Worm (Caenorhabditis elegans) whole organism, L3 larva: ENCODE results near the gene pgp-11.

Experiments
- ZK546.5 ChIP-seq: sonication (generic microtip); optimal IDR thresholded peaks from 2 replicates; lab custom pipeline; 2017; ENCODE audit warnings: missing biosample characterization, missing genetic modification characterization
- aly-2 ChIP-seq: fragments of 150-350 bp; optimal IDR thresholded peaks from 2 replicates; lab custom pipeline; 2014; ENCODE audit warnings: missing biosample characterization, missing genetic modification characterization
- ama-1 ChIP-seq: fragments of 150-350 bp; optimal IDR thresholded peaks from 2 replicates; lab custom pipeline; 2018
- ceh-16 ChIP-seq: sonication (generic microtip); optimal IDR thresholded peaks from 2 replicates; lab custom pipeline; 2017; ENCODE audit warnings: missing biosample characterization, missing genetic modification characterization
- ceh-28 ChIP-seq: fragments of 150-350 bp; optimal IDR thresholded peaks from 2 replicates; lab custom pipeline; 2014; ENCODE audit warnings: missing biosample characterization, missing genetic modification reagents, missing genetic modification characterization
- ceh-82 ChIP-seq: fragments of 150-350 bp; optimal IDR thresholded peaks from 2 replicates; lab custom pipeline; 2014; ENCODE audit warnings: missing biosample characterization, missing genetic modification characterization
- daf-12 ChIP-seq: fragments of 150-350 bp; optimal IDR thresholded peaks from 2 replicates; lab custom pipeline; 2014; ENCODE audit warnings: missing biosample characterization, missing genetic modification reagents, missing genetic modification characterization
- egl-27 ChIP-seq: sonication (generic microtip); optimal IDR thresholded peaks from 4 replicates; lab custom pipeline; 2017; ENCODE audit warnings: missing biosample characterization, missing genetic modification reagents, missing genetic modification characterization
- egl-5 ChIP-seq: fragments of 150-350 bp; optimal IDR thresholded peaks from 2 replicates; lab custom pipeline; 2017; ENCODE audit warnings: missing biosample characterization, missing genetic modification reagents, missing genetic modification characterization, inconsistent platforms
- elt-1 ChIP-seq: fragments of 150-350 bp; optimal IDR thresholded peaks from 2 replicates; lab custom pipeline; 2014; ENCODE audit warnings: missing biosample characterization, missing genetic modification characterization
- elt-2 ChIP-seq: sonication (generic microtip); optimal IDR thresholded peaks from 2 replicates; lab custom pipeline; 2016; ENCODE audit warnings: missing genetic modification reagents, mild to moderate bottlenecking, missing genetic modification characterization, missing compliant biosample characterization
- elt-3 ChIP-seq, 3 experiments: fragments of 150-350 bp in 1 of 3; sonication (generic microtip) in 2 of 3; optimal IDR thresholded peaks; 2 replicates in 2 of 3; 4 replicates in 1 of 3; lab custom pipeline; 2014 to 2017; ENCODE audit warnings: missing biosample characterization in 3 of 3, missing genetic modification characterization in 3 of 3
- eor-1 ChIP-seq, 2 experiments: fragments of 150-350 bp; optimal IDR thresholded peaks; 2 replicates each; lab custom pipeline; 2014 to 2018; ENCODE audit warnings: missing biosample characterization in 2 of 2, missing genetic modification characterization in 2 of 2
- fkh-10 ChIP-seq: sonication (generic microtip); optimal IDR thresholded peaks from 2 replicates; lab custom pipeline; 2017; ENCODE audit warnings: missing biosample characterization, missing genetic modification reagents, missing genetic modification characterization
- fkh-2 ChIP-seq: fragments of 150-350 bp; optimal IDR thresholded peaks from 2 replicates; lab custom pipeline; 2014; ENCODE audit warnings: missing biosample characterization, missing genetic modification reagents, missing genetic modification characterization
- hmg-11 ChIP-seq: sonication (generic microtip); optimal IDR thresholded peaks from 2 replicates; lab custom pipeline; 2016; ENCODE audit warnings: missing genetic modification characterization, missing compliant biosample characterization
- jun-1 ChIP-seq: fragments of 150-350 bp; optimal IDR thresholded peaks from 2 replicates; lab custom pipeline; 2014; ENCODE audit warnings: missing biosample characterization, missing genetic modification reagents, missing genetic modification characterization
- lin-15B ChIP-seq: fragments of 150-350 bp; optimal IDR thresholded peaks from 2 replicates; lab custom pipeline; 2014; ENCODE audit warnings: missing biosample characterization, missing genetic modification characterization
- lin-39 ChIP-seq: fragments of 150-350 bp; optimal IDR thresholded peaks from 2 replicates; lab custom pipeline; 2018; ENCODE audit warnings: missing biosample characterization, missing genetic modification reagents, missing genetic modification characterization
- lsy-12 ChIP-seq: sonication (generic microtip); optimal IDR thresholded peaks from 2 replicates; lab custom pipeline; 2016; ENCODE audit warnings: mild to moderate bottlenecking, missing genetic modification characterization, missing compliant biosample characterization
- mdl-1 ChIP-seq: fragments of 150-350 bp; optimal IDR thresholded peaks from 2 replicates; lab custom pipeline; 2014; ENCODE audit warnings: missing biosample characterization, missing genetic modification characterization
- mml-1 ChIP-seq: fragments of 150-350 bp; sonication (generic microtip); optimal IDR thresholded peaks from 3 replicates; lab custom pipeline; 2014; ENCODE audit warnings: missing biosample characterization, missing genetic modification characterization
- nfya-1 ChIP-seq: sonication (generic microtip); optimal IDR thresholded peaks from 2 replicates; lab custom pipeline; 2017; ENCODE audit warnings: missing genetic modification characterization, mild to moderate bottlenecking, missing compliant biosample characterization, antibody characterized with exemption, moderate library complexity; ENCODE audit not compliant: insufficient read depth
- nhr-12 ChIP-seq: fragments of 150-350 bp; optimal IDR thresholded peaks from 2 replicates; lab custom pipeline; 2014; ENCODE audit warnings: missing biosample characterization, missing genetic modification characterization
- nhr-23 ChIP-seq: fragments of 150-350 bp; optimal IDR thresholded peaks from 2 replicates; lab custom pipeline; 2014; ENCODE audit warnings: missing biosample characterization, missing genetic modification reagents, missing genetic modification characterization
- nhr-237 ChIP-seq: fragments of 150-350 bp; optimal IDR thresholded peaks from 2 replicates; lab custom pipeline; 2014; ENCODE audit warnings: missing biosample characterization, missing genetic modification characterization
- nhr-25 ChIP-seq: sonication (generic microtip); optimal IDR thresholded peaks from 2 replicates; lab custom pipeline; 2017; ENCODE audit warnings: missing biosample characterization, missing genetic modification characterization
- nhr-43 ChIP-seq: sonication (generic microtip); optimal IDR thresholded peaks from 2 replicates; lab custom pipeline; 2016; ENCODE audit warnings: mild to moderate bottlenecking, missing genetic modification characterization, missing compliant biosample characterization; ENCODE audit not compliant: poor library complexity, severe bottlenecking
- nhr-67 ChIP-seq: fragments of 150-350 bp; optimal IDR thresholded peaks from 2 replicates; lab custom pipeline; 2014; ENCODE audit warnings: missing biosample characterization, missing genetic modification characterization
- nhr-76 ChIP-seq: fragments of 150-350 bp; sonication (generic microtip); optimal IDR thresholded peaks from 5 replicates; lab custom pipeline; 2014; ENCODE audit warnings: missing biosample characterization, missing genetic modification characterization
- pha-4 ChIP-seq: fragments of 150-350 bp; optimal IDR thresholded peaks from 2 replicates; lab custom pipeline; 2014; ENCODE audit warnings: missing biosample characterization, missing genetic modification reagents, missing genetic modification characterization
- pqm-1 ChIP-seq: fragments of 150-350 bp; optimal IDR thresholded peaks from 2 replicates; lab custom pipeline; 2017; ENCODE audit warnings: missing biosample characterization, missing genetic modification characterization, inconsistent platforms
- sea-2 ChIP-seq: fragments of 150-350 bp; sonication (generic microtip); optimal IDR thresholded peaks from 4 replicates; lab custom pipeline; 2014; ENCODE audit warnings: missing biosample characterization, missing genetic modification reagents, missing genetic modification characterization
- skn-1 ChIP-seq: fragments of 150-350 bp; optimal IDR thresholded peaks from 2 replicates; lab custom pipeline; 2014; ENCODE audit warnings: missing biosample characterization, missing genetic modification characterization
- snpc-4 ChIP-seq: fragments of 150-350 bp; optimal IDR thresholded peaks from 2 replicates; lab custom pipeline; 2014; ENCODE audit warnings: missing biosample characterization, missing genetic modification characterization
- tbx-2 ChIP-seq: sonication (generic microtip); optimal IDR thresholded peaks from 2 replicates; lab custom pipeline; 2016; ENCODE audit warnings: mild to moderate bottlenecking, missing genetic modification characterization, missing compliant biosample characterization
- unc-39 ChIP-seq: sonication (generic microtip); optimal IDR thresholded peaks from 4 replicates; lab custom pipeline; 2017; ENCODE audit warnings: missing biosample characterization, missing genetic modification characterization
- unc-62 ChIP-seq: fragments of 150-350 bp; sonication (generic microtip); optimal IDR thresholded peaks from 4 replicates; lab custom pipeline; 2014; ENCODE audit warnings: missing biosample characterization, missing genetic modification reagents, missing genetic modification characterization

Gene pgp-11

DNA sequence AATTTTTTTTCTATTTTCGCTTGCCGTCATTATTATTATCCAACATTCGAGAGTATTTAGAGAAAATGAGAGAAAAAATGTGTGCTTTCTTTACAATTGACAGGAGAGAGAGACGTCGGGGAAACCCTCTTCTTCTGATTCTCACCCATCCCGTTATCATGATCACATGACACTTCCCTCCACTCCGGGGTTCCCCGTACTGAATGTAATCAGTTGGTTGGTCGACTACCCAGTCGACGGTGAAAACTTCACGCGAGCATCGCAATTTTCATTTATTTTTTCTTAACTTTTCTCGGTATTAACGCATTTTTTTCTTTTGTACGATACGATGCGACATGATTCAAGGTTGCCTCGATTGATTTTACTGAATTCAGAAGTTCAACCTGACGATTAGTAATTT lies 12.1 kb upstream of the pgp-11 start:
- TF ChIP-seq elt-2 = peak; percentile 68
- TF ChIP-seq ceh-28 = peak; percentile 4
- no peak for TF ChIP-seq nhr-237
- no peak for TF ChIP-seq skn-1 (tag; lab: Kevin White, UChicago)
- peak; percentile 57 for TF ChIP-seq nfya-1
- TF ChIP-seq ama-1 = peak; percentile 81
- peak in 1 of 3 experiments; percentile 5 for TF ChIP-seq elt-3 (tag; optimal IDR thresholded peaks at IDR 0.05; lab: Kevin White, UChicago)
- TF ChIP-seq ceh-16 = no peak
- peak; percentile 23 for TF ChIP-seq pha-4 (tag; lab: Kevin White, UChicago)
- peak; percentile 1 for TF ChIP-seq nhr-23 (tag; lab: Kevin White, UChicago)
- peak; percentile 47 for TF ChIP-seq nhr-43 (tag; lab: Kevin White, UChicago)
- TF ChIP-seq pqm-1 (tag; lab: Kevin White, UChicago) = peak; percentile 70
- TF ChIP-seq jun-1 (tag; lab: Kevin White, UChicago) = peak; percentile 26
- no peak for TF ChIP-seq lin-15B (tag; lab: Kevin White, UChicago)

DNA sequence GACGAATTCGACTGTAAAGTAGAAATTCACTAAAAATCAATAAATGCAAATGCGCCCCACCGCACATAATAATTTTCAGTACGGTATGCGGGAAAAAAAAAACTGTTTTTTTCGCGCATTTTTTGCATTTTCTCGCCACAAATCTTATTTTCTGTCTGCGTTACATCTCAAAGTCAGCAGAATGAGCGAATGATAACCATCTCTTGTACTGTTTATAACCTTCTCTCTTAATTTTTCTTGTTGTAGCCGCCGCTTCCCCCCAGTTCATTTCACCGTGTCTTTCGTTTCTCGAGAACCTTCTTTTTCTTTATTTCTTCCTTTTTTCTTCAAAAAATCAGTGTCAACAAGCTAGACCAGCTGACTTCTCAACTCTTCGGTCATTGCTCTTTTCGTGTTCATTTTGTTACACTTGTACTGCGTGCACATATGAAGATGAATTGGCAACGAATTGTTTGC lies 11.5 kb upstream of the pgp-11 start:
- TF ChIP-seq jun-1 (tag; lab: Kevin White, UChicago) (no peak), daf-12 (tag; lab: Kevin White, UChicago) (no peak), nhr-43 (tag; lab: Kevin White, UChicago) (peak; percentile 59), snpc-4 (tag; lab: Kevin White, UChicago) (no peak), nhr-23 (tag; lab: Kevin White, UChicago) (no peak), mml-1 (tag; lab: Kevin White, UChicago) (no peak), nhr-67 (tag; lab: Kevin White, UChicago) (no peak), fkh-10 (GFP tag; lab: Kevin White, UChicago) (no peak), lsy-12 (peak; percentile 30), pha-4 (tag; lab: Kevin White, UChicago) (peak; percentile 94), unc-39 (tag; lab: Kevin White, UChicago) (no peak), elt-1 (tag; lab: Kevin White, UChicago) (peak; percentile 37), nhr-25 (peak; percentile 15), nhr-12 (tag; lab: Kevin White, UChicago) (no peak), nhr-237 (no peak), nhr-76 (no peak), sea-2 (GFP tag; lab: Kevin White, UChicago) (no peak), ama-1 (peak; percentile 72)

DNA sequence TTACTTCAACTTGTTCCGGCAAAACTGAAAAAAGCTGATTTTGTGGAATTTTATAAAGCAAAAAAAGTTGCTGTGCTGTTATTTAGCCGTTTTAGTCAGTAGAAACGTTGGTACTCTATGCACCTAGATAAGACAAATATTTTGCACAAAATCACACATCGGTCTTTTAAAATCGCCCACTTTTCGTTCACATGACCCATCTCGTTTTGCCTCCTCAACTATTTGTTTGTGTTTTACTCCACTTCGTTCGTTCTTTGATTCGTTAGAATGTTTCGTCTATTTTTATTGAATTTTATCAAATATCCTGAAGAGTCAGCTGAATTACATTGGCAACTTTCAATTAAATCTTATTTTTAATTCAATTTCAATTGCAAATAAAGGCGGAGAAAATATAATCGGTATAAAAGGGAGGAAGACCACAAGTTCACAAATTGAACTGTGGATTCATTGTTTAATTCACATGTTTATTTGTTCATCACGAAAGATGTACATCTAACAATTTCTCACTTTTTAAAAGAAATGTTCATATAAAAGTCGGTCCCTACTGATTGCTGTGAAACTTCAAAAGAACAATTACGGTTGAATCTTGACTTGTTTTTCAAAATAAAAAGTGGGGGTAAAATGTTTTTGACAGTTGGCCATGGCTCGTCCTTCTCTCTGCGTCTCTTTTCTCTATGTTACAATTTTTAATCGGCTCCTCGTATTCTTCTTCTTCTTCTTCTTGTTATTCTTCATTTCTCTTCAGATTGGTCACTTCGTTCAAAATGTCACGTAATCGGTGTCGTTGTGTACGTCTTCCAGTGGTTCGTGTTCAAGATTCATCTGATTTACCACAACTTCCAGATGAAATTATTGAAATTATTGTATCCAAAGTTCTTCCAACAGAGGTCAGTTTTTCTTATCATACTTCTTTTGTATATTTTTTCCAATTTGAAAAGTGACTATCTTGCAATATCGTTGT lies 8.3 kb upstream of the pgp-11 start, which contains the start of gene DH11.2:
TSS of gene DH11.2 (plus strand) at position 746 of the 961 bp plus-strand sequence.
- TF ChIP-seq nhr-67 (tag; lab: Kevin White, UChicago) (no peak), nhr-23 (tag; lab: Kevin White, UChicago) (no peak), fkh-2 (tag; lab: Kevin White, UChicago) (no peak), unc-39 (tag; lab: Kevin White, UChicago) (no peak), skn-1 (tag; lab: Kevin White, UChicago) (no peak), ceh-82 (no peak), daf-12 (tag; lab: Kevin White, UChicago) (no peak), sea-2 (GFP tag; lab: Kevin White, UChicago) (no peak), ceh-28 (no peak), nhr-25 (no peak), unc-62 (GFP tag; lab: Kevin White, UChicago) (no peak), ZK546.5 (no peak), eor-1 (tag; optimal IDR thresholded peaks at IDR 0.05; lab: Kevin White, UChicago) (no peak), egl-27 (tag; lab: Kevin White, UChicago) (no peak), snpc-4 (tag; lab: Kevin White, UChicago) (no peak), elt-3 (tag; optimal IDR thresholded peaks at IDR 0.05; lab: Kevin White, UChicago) (no peak), hmg-11 (tag; lab: Kevin White, UChicago) (no peak), ama-1 (peak; percentile 56), elt-2 (peak; percentile 29), ceh-16 (no peak), mdl-1 (tag; lab: Kevin White, UChicago) (no peak), pha-4 (tag; lab: Kevin White, UChicago) (peak; percentile 76), egl-5 (tag; lab: Kevin White, UChicago) (no peak), fkh-10 (GFP tag; lab: Kevin White, UChicago) (no peak), nhr-43 (tag; lab: Kevin White, UChicago) (no peak), pqm-1 (tag; lab: Kevin White, UChicago) (peak; percentile 65), nhr-237 (no peak), tbx-2 (no peak), nhr-12 (tag; lab: Kevin White, UChicago) (no peak), lsy-12 (no peak), aly-2 (no peak), lin-39 (no peak)
- TF ChIP-seq, all 47 proteins: peak for 4
